Worm (Caenorhabditis elegans) whole organism, L3 larva: ENCODE data around the gene col-156.

ENCODE experiments used
- R02D3.7 ChIP-seq: fragments of 150-350 bp; optimal IDR thresholded peaks from 2 replicates; lab custom pipeline; 2014; ENCODE audit warnings: missing biosample characterization, missing genetic modification characterization
- elt-3 ChIP-seq, 3 experiments: fragments of 150-350 bp in 1 of 3; sonication (generic microtip) in 2 of 3; optimal IDR thresholded peaks; 2 replicates in 2 of 3; 4 replicates in 1 of 3; lab custom pipeline; 2014 to 2017; ENCODE audit warnings: missing biosample characterization in 3 of 3, missing genetic modification characterization in 3 of 3
- jun-1 ChIP-seq: fragments of 150-350 bp; optimal IDR thresholded peaks from 2 replicates; lab custom pipeline; 2014; ENCODE audit warnings: missing biosample characterization, missing genetic modification reagents, missing genetic modification characterization
- lin-15B ChIP-seq: fragments of 150-350 bp; optimal IDR thresholded peaks from 2 replicates; lab custom pipeline; 2014; ENCODE audit warnings: missing biosample characterization, missing genetic modification characterization
- lsy-12 ChIP-seq: sonication (generic microtip); optimal IDR thresholded peaks from 2 replicates; lab custom pipeline; 2016; ENCODE audit warnings: mild to moderate bottlenecking, missing genetic modification characterization, missing compliant biosample characterization
- mml-1 ChIP-seq: fragments of 150-350 bp; sonication (generic microtip); optimal IDR thresholded peaks from 3 replicates; lab custom pipeline; 2014; ENCODE audit warnings: missing biosample characterization, missing genetic modification characterization
- nhr-23 ChIP-seq: fragments of 150-350 bp; optimal IDR thresholded peaks from 2 replicates; lab custom pipeline; 2014; ENCODE audit warnings: missing biosample characterization, missing genetic modification reagents, missing genetic modification characterization
- nhr-25 ChIP-seq: sonication (generic microtip); optimal IDR thresholded peaks from 2 replicates; lab custom pipeline; 2017; ENCODE audit warnings: missing biosample characterization, missing genetic modification characterization
- nhr-77 ChIP-seq: fragments of 150-350 bp; optimal IDR thresholded peaks from 2 replicates; lab custom pipeline; 2014; ENCODE audit warnings: missing biosample characterization, missing genetic modification characterization
- pha-4 ChIP-seq: fragments of 150-350 bp; optimal IDR thresholded peaks from 2 replicates; lab custom pipeline; 2014; ENCODE audit warnings: missing biosample characterization, missing genetic modification reagents, missing genetic modification characterization
- snpc-4 ChIP-seq: fragments of 150-350 bp; optimal IDR thresholded peaks from 2 replicates; lab custom pipeline; 2014; ENCODE audit warnings: missing biosample characterization, missing genetic modification characterization
- unc-62 ChIP-seq: fragments of 150-350 bp; sonication (generic microtip); optimal IDR thresholded peaks from 4 replicates; lab custom pipeline; 2014; ENCODE audit warnings: missing biosample characterization, missing genetic modification reagents, missing genetic modification characterization

- TF ChIP-seq R02D3.7 (tag; lab: Kevin White, UChicago), result no peak
- no peak for TF ChIP-seq mml-1 (tag; lab: Kevin White, UChicago)
- TF ChIP-seq lsy-12 (tag; lab: Kevin White, UChicago), result no peak
- no peak for TF ChIP-seq pha-4 (tag; lab: Kevin White, UChicago)
- no peak for TF ChIP-seq jun-1 (tag; lab: Kevin White, UChicago)
- TF ChIP-seq nhr-25 (tag; lab: Kevin White, UChicago), result no peak
- TF ChIP-seq elt-3 (tag; optimal IDR thresholded peaks at IDR 0.05; lab: Kevin White, UChicago), result no peak
- TF ChIP-seq lin-15B, result no peak
- TF ChIP-seq nhr-23 (tag; lab: Kevin White, UChicago), result no peak
- TF ChIP-seq nhr-77 (tag; lab: Kevin White, UChicago), result no peak
- no peak for TF ChIP-seq unc-62 (GFP tag; lab: Kevin White, UChicago)
- TF ChIP-seq snpc-4 (tag; lab: Kevin White, UChicago), result no peak
Measured at ce11 chrV:11472209-11472608, 22.1 kb upstream of the col-156 start, which contains the start of the genes nas-20 and nas-21.
